Worm (Caenorhabditis elegans): ENCODE results near the gene cyp-25A4.

ce11 chrIII:3819579-3819978 lies 32.3 kb downstream of the cyp-25A4 start, which contains the start of gene dpy-27:
- no peak for TF ChIP-seq ets-7 (tag; optimal IDR thresholded peaks at IDR 0.05)
- no peak for TF ChIP-seq F13C5.2 (tag; optimal IDR thresholded peaks at IDR 0.05)
- TF ChIP-seq sea-1 (GFP tag; conservative IDR thresholded peaks at IDR 0.05) = no peak
- no peak for TF ChIP-seq ama-1 (optimal IDR thresholded peaks at IDR 0.05)
- no peak for TF ChIP-seq ceh-13 (GFP tag; optimal IDR thresholded peaks at IDR 0.05)
- no peak for TF ChIP-seq flt-1 (GFP tag; IDR thresholded peaks at IDR 0.05)
- TF ChIP-seq aly-1 (tag; optimal IDR thresholded peaks at IDR 0.05) = no peak
- TF ChIP-seq tbx-37 (GFP tag; conservative IDR thresholded peaks at IDR 0.05) = no peak
- TF ChIP-seq tbx-11 (GFP tag; IDR thresholded peaks at IDR 0.05) = no peak
- no peak for TF ChIP-seq hmg-4 (GFP tag; optimal IDR thresholded peaks at IDR 0.05)

Data from whole organism, early embryonic.